Worm (Caenorhabditis elegans) whole organism, midembryonic: ENCODE data around the gene gpx-4.

Experiments
- T22C8.4 ChIP-seq: fragments of 200-800 bp; sonication (Bioruptor generic); IDR thresholded peaks from 2 replicates; pipeline ENCODE4 v1.3.6; 2022; ENCODE audit warnings: missing genetic modification characterization, missing compliant biosample characterization
- cog-1 ChIP-seq: sonication (generic microtip); optimal IDR thresholded peaks from 2 replicates; lab custom pipeline; 2016; ENCODE audit warnings: missing genetic modification characterization, missing compliant biosample characterization
- flt-1 ChIP-seq: fragments of 200-800 bp; sonication (Bioruptor generic); IDR thresholded peaks from 2 replicates; pipeline ENCODE4 v1.3.6; 2022; ENCODE audit warnings: missing genetic modification characterization, missing compliant biosample characterization
- ref-1 ChIP-seq: fragments of 200-800 bp; sonication (Bioruptor generic); conservative IDR thresholded peaks from 2 replicates; pipeline ENCODE4 v1.3.6; 2022; ENCODE audit warnings: missing genetic modification reagents, missing genetic modification characterization, missing compliant biosample characterization
- ztf-23 ChIP-seq: fragments of 200-800 bp; sonication (Bioruptor generic); IDR thresholded peaks from 2 replicates; pipeline ENCODE4 v1.3.6; 2022; ENCODE audit warnings: missing genetic modification reagents, missing genetic modification characterization, missing compliant biosample characterization

ce11 chrIV:2634992-2635391 is 39.8 kb downstream of the gpx-4 start:
- no peak for TF ChIP-seq ref-1 (GFP tag; lab: Robert Waterston, UW)
- TF ChIP-seq flt-1 (GFP tag; lab: Robert Waterston, UW): 0 out of 2 replicates have a peak, but pooled peaks have one; percentile 15
- no peak for TF ChIP-seq cog-1 (tag; lab: Kevin White, UChicago)
- no peak for TF ChIP-seq T22C8.4 (GFP tag; lab: Robert Waterston, UW)
- no peak for TF ChIP-seq ztf-23 (GFP tag; lab: Robert Waterston, UW)
